Fruit fly (Drosophila melanogaster) S2 (cell line): Measurements from ENCODE around the gene CG12268.

ENCODE experiments used
- CG8478 ChIP-seq: fragments of >200 bp; optimal IDR thresholded peaks from 2 replicates; lab custom pipeline; 2018
- CTCF ChIP-seq, 2 experiments: fragments of >200 bp; optimal IDR thresholded peaks; 2 replicates each; lab custom pipeline; 2018

DNA sequence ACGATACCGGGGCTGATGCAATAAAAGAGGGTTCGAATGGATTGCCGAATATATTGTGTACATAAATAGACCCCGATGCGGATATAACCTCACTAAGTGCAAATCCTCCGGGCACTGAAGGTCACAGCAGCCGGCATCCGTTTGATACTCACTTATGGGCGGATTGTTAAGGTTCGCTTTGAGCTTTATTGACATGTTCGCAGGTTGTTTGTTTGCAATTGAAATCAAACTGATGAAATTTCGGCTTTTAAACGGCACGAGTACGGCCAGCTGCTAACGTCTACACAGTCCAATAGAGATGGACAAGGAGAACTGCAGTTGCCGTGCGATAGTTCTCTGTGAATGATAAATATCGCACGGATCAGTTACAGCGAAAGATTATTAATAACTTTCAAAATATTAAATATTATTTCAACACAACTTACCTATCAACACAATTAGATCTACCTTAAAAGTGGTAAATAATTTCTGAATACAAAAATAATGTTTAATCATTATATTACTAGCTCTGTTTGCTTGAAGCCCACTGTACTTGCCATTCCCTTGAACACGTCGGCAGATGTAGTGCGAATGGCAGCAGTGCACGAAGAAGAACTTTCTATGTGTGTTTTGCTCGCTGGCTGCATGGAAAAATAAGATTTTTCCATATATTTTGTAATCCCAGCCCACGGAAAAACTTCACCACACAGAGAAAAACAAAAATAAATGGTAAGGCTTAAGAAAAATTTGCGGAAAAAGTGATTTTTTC is 10.0 kb upstream of the CG12268 start, which contains the start of the genes GluProRS and AP-1sigma:
- TF ChIP-seq CTCF (optimal IDR thresholded peaks at IDR 0.05; lab: Kevin White, UChicago) (no peak), CG8478 (no peak)
